Fruit fly (Drosophila melanogaster) whole organism, pupa: Measurements from ENCODE around the gene CG4393.

Experiments used
- CG10348 ChIP-seq: fragments of 200-800 bp; sonication (Bioruptor generic); IDR thresholded peaks from 2 replicates; pipeline ENCODE4 v1.3.6; 2022; ENCODE audit warnings: missing biosample characterization, missing genetic modification characterization
- CG12605 ChIP-seq: fragments of 200-800 bp; sonication (Bioruptor generic); IDR thresholded peaks from 2 replicates; pipeline ENCODE4 v1.3.6; 2022; ENCODE audit warnings: missing biosample characterization, missing genetic modification characterization
- CG13204 ChIP-seq: fragments of 200-800 bp; sonication (Bioruptor generic); optimal IDR thresholded peaks from 2 replicates; lab custom pipeline; 2018; ENCODE audit warnings: missing biosample characterization, mild to moderate bottlenecking, missing genetic modification characterization, moderate library complexity
- CG17806 ChIP-seq: fragments of 200-800 bp; sonication (Bioruptor generic); optimal IDR thresholded peaks from 2 replicates; lab custom pipeline; 2018; ENCODE audit warnings: missing biosample characterization, mild to moderate bottlenecking, missing genetic modification characterization, moderate library complexity
- CG34367 ChIP-seq: fragments of 200-800 bp; sonication (Bioruptor generic); optimal IDR thresholded peaks from 2 replicates; lab custom pipeline; 2018; ENCODE audit warnings: missing biosample characterization, mild to moderate bottlenecking, missing genetic modification characterization
- CG4496 ChIP-seq: fragments of 200-800 bp; sonication (Bioruptor generic); IDR thresholded peaks from 3 replicates; pipeline ENCODE4 v1.3.6; 2022; ENCODE audit warnings: missing biosample characterization, missing genetic modification characterization
- EcR ChIP-seq: fragments of 200-800 bp; sonication (Bioruptor generic); optimal IDR thresholded peaks from 3 replicates; lab custom pipeline; 2019; ENCODE audit warnings: missing biosample characterization, missing genetic modification characterization, mild to moderate bottlenecking, moderate library complexity, missing genetic modification reagents
- Ets98B ChIP-seq: fragments of 200-800 bp; sonication (Bioruptor generic); IDR thresholded peaks from 2 replicates; pipeline ENCODE4 v1.3.6; 2022; ENCODE audit warnings: missing biosample characterization, missing genetic modification characterization
- Snoo ChIP-seq: fragments of 200-800 bp; sonication (Bioruptor generic); optimal IDR thresholded peaks from 3 replicates; lab custom pipeline; 2017; ENCODE audit warnings: missing biosample characterization, mild to moderate bottlenecking, missing genetic modification characterization, inconsistent platforms
- gl ChIP-seq: fragments of 200-800 bp; sonication (Bioruptor generic); optimal IDR thresholded peaks from 2 replicates; lab custom pipeline; 2018; ENCODE audit warnings: missing biosample characterization, mild to moderate bottlenecking, missing genetic modification characterization
- rn ChIP-seq: fragments of 200-800 bp; sonication (Bioruptor generic); IDR thresholded peaks from 2 replicates; pipeline ENCODE4 v1.3.6; 2022; ENCODE audit warnings: missing biosample characterization, missing genetic modification characterization

DNA sequence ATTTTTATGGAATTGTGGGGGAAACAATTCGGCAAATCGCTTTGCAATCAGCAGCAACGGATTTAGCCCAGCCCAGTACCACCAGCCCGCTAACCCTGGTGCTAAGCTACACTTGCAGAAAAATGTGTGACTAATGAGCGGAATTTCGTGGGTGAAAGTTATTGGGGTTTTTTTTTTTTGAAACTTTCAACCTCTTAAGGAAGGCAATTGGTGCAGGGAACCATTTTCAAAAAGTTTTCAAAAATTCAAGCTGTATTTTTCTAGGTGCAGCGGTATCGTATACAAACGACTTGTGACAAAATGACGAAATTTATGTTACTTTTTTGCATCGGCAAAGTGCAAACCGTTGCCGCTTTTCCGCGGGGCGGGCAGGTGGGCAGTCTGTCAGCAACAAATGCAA lies 14.4 kb upstream of the CG4393 start:
- peak; percentile 24; the same call in 1 of the 2 replicates for TF ChIP-seq CG12605 (GFP tag; lab: Robert Waterston, UW)
- TF ChIP-seq gl (tag; lab: Kevin White, UChicago): no peak
- TF ChIP-seq Snoo (tag; lab: Kevin White, UChicago): no peak
- TF ChIP-seq CG4496 (GFP tag; lab: Robert Waterston, UW): peak; percentile 72; the same call in 2 of the 3 replicates
- no peak for TF ChIP-seq CG34367 (tag; lab: Kevin White, UChicago)
- 0 out of 2 replicates have a peak, but pooled peaks have one; percentile 19 for TF ChIP-seq rn (GFP tag; lab: Robert Waterston, UW)
- TF ChIP-seq CG10348 (GFP tag; lab: Robert Waterston, UW): peak; percentile 37; the same call in 1 of the 2 replicates
- TF ChIP-seq EcR (GFP tag; lab: Kevin White, UChicago): no peak
- TF ChIP-seq Ets98B (GFP tag; lab: Robert Waterston, UW): peak; percentile 35; the same call in 1 of the 2 replicates
- no peak for TF ChIP-seq CG17806 (tag; lab: Kevin White, UChicago)
- TF ChIP-seq CG13204: no peak
